Fruit fly (Drosophila melanogaster) whole organism, adult: ENCODE data around the gene CG5693.

Experiments used
- CG11617 ChIP-seq: fragments of 200-800 bp; sonication (Bioruptor generic); optimal IDR thresholded peaks from 2 replicates; lab custom pipeline; 2017; ENCODE audit warnings: mild to moderate bottlenecking, missing biosample characterization, missing genetic modification reagents, missing genetic modification characterization
- CG12768 ChIP-seq: fragments of 200-800 bp; sonication (Bioruptor generic); optimal IDR thresholded peaks from 2 replicates; lab custom pipeline; 2017; ENCODE audit warnings: missing biosample characterization, missing genetic modification characterization, mild to moderate bottlenecking, moderate library complexity, missing genetic modification reagents
- CG14711 ChIP-seq: fragments of 200-800 bp; sonication (Bioruptor generic); optimal IDR thresholded peaks from 2 replicates; lab custom pipeline; 2018; ENCODE audit warnings: missing biosample characterization, mild to moderate bottlenecking, missing genetic modification characterization, moderate library complexity
- CG1620 ChIP-seq: fragments of 200-800 bp; sonication (Bioruptor generic); optimal IDR thresholded peaks from 2 replicates; lab custom pipeline; 2016; ENCODE audit warnings: missing biosample characterization, missing genetic modification characterization
- CG33017 ChIP-seq: fragments of 200-800 bp; sonication (Bioruptor generic); optimal IDR thresholded peaks from 2 replicates; lab custom pipeline; 2018; ENCODE audit warnings: missing biosample characterization, mild to moderate bottlenecking, missing genetic modification characterization, moderate library complexity
- CG5204 ChIP-seq: fragments of 200-800 bp; sonication (Bioruptor generic); optimal IDR thresholded peaks from 2 replicates; lab custom pipeline; 2016; ENCODE audit warnings: missing biosample characterization, missing genetic modification characterization
- CG7045 ChIP-seq: fragments of 200-800 bp; sonication (Bioruptor generic); optimal IDR thresholded peaks from 2 replicates; lab custom pipeline; 2017; ENCODE audit warnings: missing biosample characterization, mild to moderate bottlenecking, missing genetic modification characterization
- CG7101 ChIP-seq: fragments of 200-800 bp; sonication (Bioruptor generic); optimal IDR thresholded peaks from 2 replicates; lab custom pipeline; 2018; ENCODE audit warnings: missing biosample characterization, mild to moderate bottlenecking, missing genetic modification characterization, moderate library complexity
- Clk ChIP-seq: fragments of 200-800 bp; sonication (Bioruptor generic); optimal IDR thresholded peaks from 2 replicates; lab custom pipeline; 2017; ENCODE audit warnings: missing biosample characterization, missing genetic modification characterization
- Crg-1 ChIP-seq: fragments of 200-800 bp; sonication (Bioruptor generic); optimal IDR thresholded peaks from 2 replicates; lab custom pipeline; 2016; ENCODE audit warnings: missing biosample characterization, missing genetic modification characterization
- Hr96 ChIP-seq: fragments of 200-800 bp; sonication (Bioruptor generic); optimal IDR thresholded peaks from 2 replicates; lab custom pipeline; 2016; ENCODE audit warnings: missing biosample characterization, missing genetic modification characterization
- Mnt ChIP-seq: fragments of 200-800 bp; sonication (Bioruptor generic); optimal IDR thresholded peaks from 2 replicates; lab custom pipeline; 2016; ENCODE audit warnings: missing biosample characterization, mild to moderate bottlenecking, missing genetic modification characterization
- bab1 ChIP-seq: fragments of 200-800 bp; sonication (Bioruptor generic); optimal IDR thresholded peaks from 3 replicates; lab custom pipeline; 2019; ENCODE audit warnings: missing biosample characterization, mild to moderate bottlenecking, missing genetic modification characterization, moderate library complexity
- cic ChIP-seq: fragments of 200-800 bp; sonication (Bioruptor generic); optimal IDR thresholded peaks from 2 replicates; lab custom pipeline; 2017; ENCODE audit warnings: missing biosample characterization, mild to moderate bottlenecking, missing genetic modification characterization, moderate library complexity
- cnc ChIP-seq, 2 experiments: fragments of >200 bp; optimal IDR thresholded peaks; 2 replicates each; lab custom pipeline; 2017
- kay ChIP-seq: fragments of 200-800 bp; sonication (Bioruptor generic); peaks from one replicate; lab custom pipeline; 2016; ENCODE audit warnings: missing biosample characterization, missing genetic modification characterization, borderline replicate concordance
- ovo ChIP-seq: fragments of 200-800 bp; sonication (Bioruptor generic); optimal IDR thresholded peaks from 2 replicates; lab custom pipeline; 2016; ENCODE audit warnings: missing biosample characterization, missing genetic modification characterization
- pad ChIP-seq: fragments of 200-800 bp; sonication (Bioruptor generic); optimal IDR thresholded peaks from 3 replicates; lab custom pipeline; 2017; ENCODE audit warnings: missing biosample characterization, missing genetic modification characterization, mild to moderate bottlenecking, moderate library complexity, missing genetic modification reagents
- tj ChIP-seq: fragments of 200-800 bp; sonication (Bioruptor generic); optimal IDR thresholded peaks from 3 replicates; lab custom pipeline; 2017; ENCODE audit warnings: missing biosample characterization, mild to moderate bottlenecking, missing genetic modification characterization, moderate library complexity
- toe ChIP-seq: fragments of 200-800 bp; sonication (Bioruptor generic); optimal IDR thresholded peaks from 2 replicates; lab custom pipeline; 2016; ENCODE audit warnings: missing biosample characterization, missing genetic modification characterization

CG5693 gene

dm6 chr2L:18005481-18005880 is 946 bp upstream of the CG5693 start:
- TF ChIP-seq kay, result no peak
- TF ChIP-seq CG7101 (tag; lab: Kevin White, UChicago), result no peak
- TF ChIP-seq toe (GFP tag; lab: Kevin White, UChicago), result no peak
- no peak for TF ChIP-seq CG7045 (GFP tag; lab: Kevin White, UChicago)
- no peak for TF ChIP-seq cnc (optimal IDR thresholded peaks at IDR 0.05; lab: Kevin White, UChicago)
- no peak for TF ChIP-seq pad (GFP tag; lab: Kevin White, UChicago)

dm6 chr2L:18007060-18007459 is 633 bp downstream of the CG5693 start, which contains the start of gene CG42659:
TSS of gene CG42659 (plus strand) at chr2L:18007360.
- no peak for TF ChIP-seq CG12768
- TF ChIP-seq CG5204 (GFP tag; lab: Kevin White, UChicago), result no peak
- TF ChIP-seq CG33017 (tag; lab: Kevin White, UChicago), result no peak
- TF ChIP-seq CG14711 (tag; lab: Kevin White, UChicago), result no peak
- no peak for TF ChIP-seq CG1620 (GFP tag; lab: Kevin White, UChicago)
- no peak for TF ChIP-seq tj (GFP tag; lab: Kevin White, UChicago)
- TF ChIP-seq Hr96 (GFP tag; lab: Kevin White, UChicago), result no peak
- TF ChIP-seq pad (GFP tag; lab: Kevin White, UChicago), result no peak
- TF ChIP-seq toe (GFP tag; lab: Kevin White, UChicago), result no peak
- no peak for TF ChIP-seq cic (GFP tag; lab: Kevin White, UChicago)

DNA sequence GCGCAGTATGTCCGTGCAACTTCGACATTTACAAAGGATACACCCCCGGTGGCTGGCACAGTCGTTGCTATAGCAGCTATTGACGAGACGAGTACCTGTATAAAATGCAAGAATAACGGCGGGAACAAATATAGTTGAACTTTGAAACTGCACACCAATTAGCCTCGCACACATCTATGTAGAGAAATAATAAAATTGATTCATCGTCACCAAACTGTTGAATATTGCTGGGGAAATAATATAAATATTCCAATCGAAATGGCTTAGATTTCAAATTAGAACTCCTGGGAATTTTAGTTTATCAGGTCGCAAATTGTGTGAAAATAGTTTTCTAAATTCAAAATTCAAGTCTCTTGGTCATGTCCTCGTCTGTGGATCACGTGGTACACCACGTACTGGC is 1.2 kb downstream of the CG5693 start, which contains the start of the genes CG42634 and CG42635:
TSS of gene CG42634 (plus strand) at position 301 of the 400 bp plus-strand sequence.
TSS of gene CG42635 (plus strand) at position 301 of the 400 bp plus-strand sequence.
- TF ChIP-seq CG12768 (no peak), CG1620 (GFP tag; lab: Kevin White, UChicago) (no peak), pad (GFP tag; lab: Kevin White, UChicago) (no peak), CG5204 (GFP tag; lab: Kevin White, UChicago) (no peak), CG11617 (GFP tag; lab: Kevin White, UChicago) (no peak)

dm6 chr2L:18008653-18009052 is 2.2 kb downstream of the CG5693 start, which contains the start of gene CG31740:
TSS of gene CG31740 (plus strand) at chr2L:18008953.
- no peak for TF ChIP-seq CG11617 (GFP tag; lab: Kevin White, UChicago)
- TF ChIP-seq CG12768, result no peak
- no peak for TF ChIP-seq tj (GFP tag; lab: Kevin White, UChicago)

- no peak for TF ChIP-seq CG12768
- no peak for TF ChIP-seq kay
- TF ChIP-seq CG5204 (GFP tag; lab: Kevin White, UChicago), result no peak
- TF ChIP-seq pad (GFP tag; lab: Kevin White, UChicago), result no peak
- TF ChIP-seq Clk (GFP tag; lab: Kevin White, UChicago), result no peak
- TF ChIP-seq tj (GFP tag; lab: Kevin White, UChicago), result no peak
- no peak for TF ChIP-seq CG7101 (tag; lab: Kevin White, UChicago)
These were observed 3.2 kb downstream of the CG5693 start for dm6 chr2L:18009672-18010071.

- no peak for TF ChIP-seq kay
- TF ChIP-seq CG14711 (tag; lab: Kevin White, UChicago), result no peak
- TF ChIP-seq ovo (GFP tag; lab: Kevin White, UChicago), result no peak
- TF ChIP-seq CG33017 (tag; lab: Kevin White, UChicago), result no peak
- TF ChIP-seq pad (GFP tag; lab: Kevin White, UChicago), result no peak
- TF ChIP-seq cnc (optimal IDR thresholded peaks at IDR 0.05; lab: Kevin White, UChicago), result no peak
- no peak for TF ChIP-seq CG1620 (GFP tag; lab: Kevin White, UChicago)
- no peak for TF ChIP-seq Mnt (GFP tag; lab: Kevin White, UChicago)
- no peak for TF ChIP-seq CG7101 (tag; lab: Kevin White, UChicago)
- no peak for TF ChIP-seq tj (GFP tag; lab: Kevin White, UChicago)
- TF ChIP-seq CG11617 (GFP tag; lab: Kevin White, UChicago), result no peak
- no peak for TF ChIP-seq CG7045 (GFP tag; lab: Kevin White, UChicago)
- no peak for TF ChIP-seq CG5204 (GFP tag; lab: Kevin White, UChicago)
- no peak for TF ChIP-seq bab1 (GFP tag; lab: Kevin White, UChicago)
- TF ChIP-seq Hr96 (GFP tag; lab: Kevin White, UChicago), result no peak
- no peak for TF ChIP-seq Clk (GFP tag; lab: Kevin White, UChicago)
These were observed 4.9 kb downstream of the CG5693 start, which contains the start of gene elfless for dm6 chr2L:18011375-18011774. TSS of gene elfless (minus strand) at chr2L:18011475.

dm6 chr2L:18012168-18012567 is 5.7 kb downstream of the CG5693 start, which contains the start of gene rdo:
TSS of gene rdo (plus strand) at chr2L:18012380.
- TF ChIP-seq CG5204 (GFP tag; lab: Kevin White, UChicago) (no peak), CG14711 (tag; lab: Kevin White, UChicago) (no peak), CG7101 (tag; lab: Kevin White, UChicago) (no peak), ovo (GFP tag; lab: Kevin White, UChicago) (no peak), toe (GFP tag; lab: Kevin White, UChicago) (no peak), CG33017 (tag; lab: Kevin White, UChicago) (no peak), Crg-1 (GFP tag; lab: Kevin White, UChicago) (no peak), CG11617 (GFP tag; lab: Kevin White, UChicago) (no peak), bab1 (GFP tag; lab: Kevin White, UChicago) (no peak), Hr96 (GFP tag; lab: Kevin White, UChicago) (no peak), tj (GFP tag; lab: Kevin White, UChicago) (no peak), Clk (GFP tag; lab: Kevin White, UChicago) (no peak)
